Worm (Caenorhabditis elegans) whole organism, L4/young adult: ENCODE data around the gene tsp-1.

Experiments
- dao-5 ChIP-seq: sonication (generic microtip); optimal IDR thresholded peaks from 2 replicates; lab custom pipeline; 2016; ENCODE audit warnings: missing genotype, missing genetic modification characterization, moderate library complexity, missing compliant biosample characterization
- him-1 ChIP-seq: sonication (generic microtip); optimal IDR thresholded peaks from 2 replicates; lab custom pipeline; 2016; ENCODE audit warnings: missing genotype, missing genetic modification reagents, missing genetic modification characterization, missing compliant biosample characterization

- no peak for TF ChIP-seq dao-5 (tag; lab: Kevin White, UChicago)
- no peak for TF ChIP-seq him-1 (tag; lab: Kevin White, UChicago)
Observed at ce11 chrIII:8250007-8250683, 10.9 kb upstream of the tsp-1 start, which contains the start of gene knl-1.
